Worm (Caenorhabditis elegans) whole organism, mixed stage, embryonic: ENCODE measurements around the gene eat-17.

Source experiments
- M03D4.4 ChIP-seq: sonication (generic microtip); optimal IDR thresholded peaks from 2 replicates; lab custom pipeline; 2017; ENCODE audit warnings: mild to moderate bottlenecking, missing genetic modification characterization, missing compliant biosample characterization
- bed-3 ChIP-seq: fragments of 200-800 bp; sonication (Bioruptor generic); optimal IDR thresholded peaks from 3 replicates; lab custom pipeline; 2018; ENCODE audit warnings: mild to moderate bottlenecking, missing genetic modification characterization, moderate library complexity, missing compliant biosample characterization
- ceh-39 ChIP-seq: fragments of 150-350 bp; optimal IDR thresholded peaks from 2 replicates; lab custom pipeline; 2014; ENCODE audit warnings: missing biosample characterization, missing genetic modification characterization
- ceh-43 ChIP-seq: fragments of 200-800 bp; sonication (Bioruptor generic); optimal IDR thresholded peaks from 2 replicates; lab custom pipeline; 2018; ENCODE audit warnings: mild to moderate bottlenecking, missing genetic modification characterization, moderate library complexity, missing compliant biosample characterization
- ces-1 ChIP-seq: fragments of 150-350 bp; optimal IDR thresholded peaks from 2 replicates; lab custom pipeline; 2014; ENCODE audit warnings: missing biosample characterization, missing genetic modification reagents, missing genetic modification characterization
- cnd-1 ChIP-seq: fragments of 200-800 bp; sonication (Bioruptor generic); optimal IDR thresholded peaks from 2 replicates; lab custom pipeline; 2018; ENCODE audit warnings: mild to moderate bottlenecking, missing genetic modification characterization, missing compliant biosample characterization
- drap-1 ChIP-seq: fragments of 200-800 bp; sonication (Bioruptor generic); optimal IDR thresholded peaks from 3 replicates; lab custom pipeline; 2018; ENCODE audit warnings: mild to moderate bottlenecking, missing genetic modification characterization, missing compliant biosample characterization
- flh-1 ChIP-seq: fragments of 200-800 bp; sonication (Bioruptor generic); optimal IDR thresholded peaks from 2 replicates; lab custom pipeline; 2018; ENCODE audit warnings: mild to moderate bottlenecking, missing genetic modification characterization, moderate library complexity, missing compliant biosample characterization
- ham-2 ChIP-seq: fragments of 200-800 bp; sonication (Bioruptor generic); optimal IDR thresholded peaks from 2 replicates; lab custom pipeline; 2018; ENCODE audit warnings: mild to moderate bottlenecking, missing genetic modification characterization, missing compliant biosample characterization
- hlh-1 ChIP-seq: fragments of 150-350 bp; optimal IDR thresholded peaks from 2 replicates; lab custom pipeline; 2014; ENCODE audit warnings: missing biosample characterization, missing genetic modification reagents, missing genetic modification characterization
- lin-13 ChIP-seq: fragments of 150-350 bp; optimal IDR thresholded peaks from 2 replicates; lab custom pipeline; 2014; ENCODE audit warnings: missing biosample characterization, missing genetic modification characterization
- lin-32 ChIP-seq: fragments of 200-800 bp; sonication (Bioruptor generic); optimal IDR thresholded peaks from 2 replicates; lab custom pipeline; 2018; ENCODE audit warnings: mild to moderate bottlenecking, missing genetic modification characterization, missing compliant biosample characterization
- lsy-2 ChIP-seq: fragments of 150-350 bp; optimal IDR thresholded peaks from 2 replicates; lab custom pipeline; 2014; ENCODE audit warnings: missing biosample characterization, missing genetic modification characterization
- mab-5 ChIP-seq: fragments of 150-350 bp; optimal IDR thresholded peaks from 2 replicates; lab custom pipeline; 2014; ENCODE audit warnings: missing biosample characterization, missing genetic modification characterization
- mep-1 ChIP-seq: fragments of 150-350 bp; optimal IDR thresholded peaks from 2 replicates; lab custom pipeline; 2017; ENCODE audit warnings: missing biosample characterization, missing genetic modification reagents, missing genetic modification characterization, inconsistent platforms
- nhr-12 ChIP-seq: fragments of 150-350 bp; optimal IDR thresholded peaks from 2 replicates; lab custom pipeline; 2014; ENCODE audit warnings: missing biosample characterization, missing genetic modification characterization
- nhr-2 ChIP-seq: fragments of 150-350 bp; optimal IDR thresholded peaks from 2 replicates; lab custom pipeline; 2014; ENCODE audit warnings: missing biosample characterization, missing genetic modification characterization
- nhr-237 ChIP-seq: fragments of 150-350 bp; optimal IDR thresholded peaks from 2 replicates; lab custom pipeline; 2014; ENCODE audit warnings: missing biosample characterization, missing genetic modification characterization
- nhr-28 ChIP-seq: fragments of 150-350 bp; optimal IDR thresholded peaks from 2 replicates; lab custom pipeline; 2014; ENCODE audit warnings: missing biosample characterization, missing genetic modification characterization
- nhr-76 ChIP-seq: sonication (generic microtip); optimal IDR thresholded peaks from 2 replicates; lab custom pipeline; 2017; ENCODE audit warnings: missing biosample characterization, missing genetic modification characterization
- sem-2 ChIP-seq: fragments of 200-800 bp; sonication (Bioruptor generic); optimal IDR thresholded peaks from 2 replicates; lab custom pipeline; 2018; ENCODE audit warnings: mild to moderate bottlenecking, missing genetic modification characterization, missing compliant biosample characterization
- sptf-1 ChIP-seq: sonication (generic microtip); optimal IDR thresholded peaks from 2 replicates; lab custom pipeline; 2017; ENCODE audit warnings: mild to moderate bottlenecking, missing genetic modification characterization, moderate library complexity, missing compliant biosample characterization
- tbx-8 ChIP-seq: fragments of 200-800 bp; sonication (Bioruptor generic); optimal IDR thresholded peaks from 2 replicates; lab custom pipeline; 2018; ENCODE audit warnings: mild to moderate bottlenecking, missing genetic modification characterization, moderate library complexity, missing compliant biosample characterization
- unc-120 ChIP-seq: sonication (generic microtip); optimal IDR thresholded peaks from 2 replicates; lab custom pipeline; 2017; ENCODE audit warnings: missing genetic modification characterization, missing compliant biosample characterization; ENCODE audit not compliant: poor library complexity, severe bottlenecking
- unc-39 ChIP-seq: fragments of 150-350 bp; optimal IDR thresholded peaks from 2 replicates; lab custom pipeline; 2014; ENCODE audit warnings: missing biosample characterization, missing genetic modification characterization
- unc-62 ChIP-seq: fragments of 150-350 bp; optimal IDR thresholded peaks from 2 replicates; lab custom pipeline; 2014; ENCODE audit warnings: missing biosample characterization, missing genetic modification reagents, missing genetic modification characterization
- ztf-11 ChIP-seq: fragments of 150-350 bp; optimal IDR thresholded peaks from 2 replicates; lab custom pipeline; 2014; ENCODE audit warnings: missing biosample characterization, missing genetic modification characterization

eat-17 gene

ce11 chrX:16368969-16369368 is 47.7 kb downstream of the eat-17 start:
- TF ChIP-seq ham-2 (GFP tag; lab: Kevin White, UChicago) (no peak), hlh-1 (tag; lab: Kevin White, UChicago) (no peak), ceh-39 (tag; lab: Kevin White, UChicago) (no peak), sem-2 (GFP tag; lab: Kevin White, UChicago) (no peak)

ce11 chrX:16366993-16367392 is 49.6 kb downstream of the eat-17 start, which contains the start of gene ace-1:
Gene ace-1 (plus strand): TSS chrX:16367293.
- TF ChIP-seq lsy-2 (tag; lab: Kevin White, UChicago) = no peak
- TF ChIP-seq sptf-1 (tag; lab: Kevin White, UChicago) = no peak
- no peak for TF ChIP-seq unc-39
- TF ChIP-seq ceh-43 (GFP tag; lab: Kevin White, UChicago) = no peak
- no peak for TF ChIP-seq ces-1 (GFP tag; lab: Kevin White, UChicago)
- TF ChIP-seq nhr-12 (tag; lab: Kevin White, UChicago) = no peak
- no peak for TF ChIP-seq cnd-1
- no peak for TF ChIP-seq ztf-11 (tag; lab: Kevin White, UChicago)
- no peak for TF ChIP-seq drap-1 (GFP tag; lab: Kevin White, UChicago)
- TF ChIP-seq flh-1 (GFP tag; lab: Kevin White, UChicago) = no peak
- no peak for TF ChIP-seq sem-2 (GFP tag; lab: Kevin White, UChicago)
- TF ChIP-seq ham-2 (GFP tag; lab: Kevin White, UChicago) = no peak

ce11 chrX:16366508-16366907 is 50.1 kb downstream of the eat-17 start:
- TF ChIP-seq lin-32 (GFP tag; lab: Kevin White, UChicago) (no peak), sem-2 (GFP tag; lab: Kevin White, UChicago) (no peak), lin-13 (tag; lab: Kevin White, UChicago) (no peak), flh-1 (GFP tag; lab: Kevin White, UChicago) (no peak), ceh-43 (GFP tag; lab: Kevin White, UChicago) (no peak), ceh-39 (tag; lab: Kevin White, UChicago) (no peak), ces-1 (GFP tag; lab: Kevin White, UChicago) (no peak)
- TF ChIP-seq, all 35 proteins: peak for 0

- TF ChIP-seq bed-3 (no peak), hlh-1 (tag; lab: Kevin White, UChicago) (peak; percentile 63), ham-2 (GFP tag; lab: Kevin White, UChicago) (no peak), mab-5 (tag; lab: Kevin White, UChicago) (no peak)
These were observed 53.0 kb downstream of the eat-17 start for ce11 chrX:16363637-16364036.

- TF ChIP-seq ztf-11 (tag; lab: Kevin White, UChicago) = no peak
- TF ChIP-seq bed-3 = no peak
- no peak for TF ChIP-seq M03D4.4 (tag; lab: Kevin White, UChicago)
- TF ChIP-seq lsy-2 (tag; lab: Kevin White, UChicago) = no peak
- no peak for TF ChIP-seq nhr-76
- no peak for TF ChIP-seq ceh-39 (tag; lab: Kevin White, UChicago)
- TF ChIP-seq cnd-1 = no peak
- no peak for TF ChIP-seq ces-1 (GFP tag; lab: Kevin White, UChicago)
- TF ChIP-seq unc-120 (tag; lab: Kevin White, UChicago) = no peak
- TF ChIP-seq lin-13 (tag; lab: Kevin White, UChicago) = no peak
- TF ChIP-seq mab-5 (tag; lab: Kevin White, UChicago) = no peak
These were observed 55.6 kb downstream of the eat-17 start for ce11 chrX:16361001-16361400.

ce11 chrX:16357531-16357930 is 59.1 kb downstream of the eat-17 start:
- TF ChIP-seq M03D4.4 (tag; lab: Kevin White, UChicago) = no peak
- TF ChIP-seq tbx-8 (GFP tag; lab: Kevin White, UChicago) = no peak
- no peak for TF ChIP-seq nhr-2 (tag; lab: Kevin White, UChicago)
- no peak for TF ChIP-seq mep-1 (tag; lab: Kevin White, UChicago)
- TF ChIP-seq nhr-12 (tag; lab: Kevin White, UChicago) = no peak
- TF ChIP-seq sptf-1 (tag; lab: Kevin White, UChicago) = no peak
- no peak for TF ChIP-seq lin-13 (tag; lab: Kevin White, UChicago)
- TF ChIP-seq drap-1 (GFP tag; lab: Kevin White, UChicago) = no peak
- no peak for TF ChIP-seq lsy-2 (tag; lab: Kevin White, UChicago)
- TF ChIP-seq unc-120 (tag; lab: Kevin White, UChicago) = no peak
- no peak for TF ChIP-seq ham-2 (GFP tag; lab: Kevin White, UChicago)
- TF ChIP-seq nhr-28 (tag; lab: Kevin White, UChicago) = no peak
- TF ChIP-seq ces-1 (GFP tag; lab: Kevin White, UChicago) = no peak
- no peak for TF ChIP-seq sem-2 (GFP tag; lab: Kevin White, UChicago)
- no peak for TF ChIP-seq ztf-11 (tag; lab: Kevin White, UChicago)
- TF ChIP-seq cnd-1 = no peak
- no peak for TF ChIP-seq unc-62 (GFP tag; lab: Kevin White, UChicago)
- TF ChIP-seq nhr-237 (tag; lab: Kevin White, UChicago) = no peak
- TF ChIP-seq, all 35 proteins: peak for 0
